Fruit fly (Drosophila melanogaster): ENCODE measurements around the gene Srp14.

- TF ChIP-seq CG8478 (optimal IDR thresholded peaks at IDR 0.05) (no peak), EcR (GFP tag; optimal IDR thresholded peaks at IDR 0.05) (no peak), pan (optimal IDR thresholded peaks at IDR 0.05) (no peak), usp (GFP tag; optimal IDR thresholded peaks at IDR 0.05) (no peak)
Observed at dm6 chr3R:20600109-20600508, 20.2 kb downstream of the Srp14 start.
